Worm (Caenorhabditis elegans): ENCODE data around the gene timp-1.

The timp-1 gene

DNA sequence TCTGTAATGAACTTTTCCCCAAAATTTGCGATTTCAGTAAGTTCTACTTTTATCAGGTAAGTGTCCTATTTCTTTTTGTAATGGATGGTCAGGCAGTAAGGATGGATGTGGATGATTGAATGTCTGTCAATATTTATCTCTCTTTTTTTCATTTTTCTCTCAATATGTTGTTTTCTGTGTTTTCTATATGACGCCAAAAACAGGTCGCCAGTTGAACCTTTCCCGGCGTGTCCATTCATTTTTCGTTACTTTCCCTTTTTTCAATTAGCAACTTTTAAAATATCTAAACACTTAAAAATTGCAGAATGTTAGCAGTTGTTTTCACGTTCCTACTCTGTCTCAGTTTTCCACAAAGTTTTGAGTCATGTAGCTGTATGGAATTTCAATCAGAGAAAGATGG, at the start of gene timp-1:
Gene timp-1 (plus strand): TSS at position 305 of the 400 bp plus-strand sequence.
- TF ChIP-seq B0310.2 (tag; optimal IDR thresholded peaks at IDR 0.05) (no peak), tbx-11 (GFP tag; IDR thresholded peaks at IDR 0.05) (no peak), tra-4 (tag; optimal IDR thresholded peaks at IDR 0.05) (no peak), hnd-1 (tag; optimal IDR thresholded peaks at IDR 0.05) (no peak), pes-1 (GFP tag; IDR thresholded peaks at IDR 0.05) (no peak), hmbx-1 (tag; optimal IDR thresholded peaks at IDR 0.05) (no peak), scrt-1 (GFP tag; IDR thresholded peaks at IDR 0.05) (no peak), flt-1 (GFP tag; IDR thresholded peaks at IDR 0.05) (no peak), hmg-4 (GFP tag; optimal IDR thresholded peaks at IDR 0.05) (no peak), ets-7 (tag; optimal IDR thresholded peaks at IDR 0.05) (no peak), ceh-13 (GFP tag; optimal IDR thresholded peaks at IDR 0.05) (no peak), ceh-36 (tag; optimal IDR thresholded peaks at IDR 0.05) (no peak), ama-1 (optimal IDR thresholded peaks at IDR 0.05) (no peak), F13C5.2 (tag; optimal IDR thresholded peaks at IDR 0.05) (no peak), tbx-37 (GFP tag; conservative IDR thresholded peaks at IDR 0.05) (no peak), sea-1 (GFP tag; conservative IDR thresholded peaks at IDR 0.05) (no peak), aly-1 (tag; optimal IDR thresholded peaks at IDR 0.05) (no peak)

DNA sequence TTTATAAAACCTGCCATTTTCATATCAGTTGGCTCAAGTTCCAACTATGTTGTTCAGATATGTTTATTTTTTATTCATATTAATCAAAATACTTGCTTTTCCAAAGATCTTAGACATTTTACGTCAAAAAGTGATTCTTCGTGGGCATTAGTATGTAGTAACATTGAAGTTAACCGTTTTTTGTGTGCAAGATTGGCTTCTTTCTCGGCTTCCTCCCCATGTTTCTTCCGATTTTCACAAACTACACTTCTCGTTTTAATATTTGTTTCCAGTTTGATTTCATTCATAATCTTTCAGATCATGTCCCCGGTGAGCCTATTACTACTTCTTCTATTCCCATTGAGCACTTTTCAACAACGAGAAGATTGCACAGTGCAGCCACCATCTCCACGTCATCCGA, 49.6 kb upstream of the timp-1 start, which contains the start of gene sul-2:
Gene sul-2 (plus strand): TSS at position 301 of the 400 bp plus-strand sequence.
- TF ChIP-seq hnd-1 (tag; optimal IDR thresholded peaks at IDR 0.05): no peak
- no peak for TF ChIP-seq hmbx-1 (tag; optimal IDR thresholded peaks at IDR 0.05)
- TF ChIP-seq ets-7 (tag; optimal IDR thresholded peaks at IDR 0.05): no peak
- no peak for TF ChIP-seq F13C5.2 (tag; optimal IDR thresholded peaks at IDR 0.05)
- no peak for TF ChIP-seq B0310.2 (tag; optimal IDR thresholded peaks at IDR 0.05)
- TF ChIP-seq flt-1 (GFP tag; IDR thresholded peaks at IDR 0.05): no peak
- no peak for TF ChIP-seq sea-1 (GFP tag; conservative IDR thresholded peaks at IDR 0.05)

DNA sequence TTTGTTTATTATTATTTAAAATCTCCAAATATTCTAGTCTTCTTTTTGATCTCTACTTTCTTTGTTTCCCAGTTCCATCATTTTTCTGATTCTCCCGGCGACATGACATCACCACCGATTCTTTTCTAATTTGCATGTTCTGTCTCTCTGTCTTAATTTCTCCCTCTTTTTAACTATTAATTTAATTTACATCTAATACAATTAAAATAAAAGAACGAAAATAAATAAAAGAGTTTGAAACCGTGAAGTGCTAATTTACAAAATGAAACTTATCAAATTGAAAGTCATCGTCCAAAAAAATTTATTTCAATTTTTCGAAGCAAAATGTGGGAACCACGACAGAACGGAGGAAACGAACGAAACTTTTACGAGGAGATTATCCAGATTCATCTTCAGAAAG, 47.4 kb upstream of the timp-1 start, which contains the start of gene F20D6.6:
Gene F20D6.6 (plus strand): TSS at position 301 of the 400 bp plus-strand sequence.
- TF ChIP-seq hmbx-1 (tag; optimal IDR thresholded peaks at IDR 0.05) (no peak), pes-1 (GFP tag; IDR thresholded peaks at IDR 0.05) (no peak), ama-1 (optimal IDR thresholded peaks at IDR 0.05) (no peak), tbx-37 (GFP tag; conservative IDR thresholded peaks at IDR 0.05) (no peak), ets-7 (tag; optimal IDR thresholded peaks at IDR 0.05) (no peak), F13C5.2 (tag; optimal IDR thresholded peaks at IDR 0.05) (no peak), tbx-11 (GFP tag; IDR thresholded peaks at IDR 0.05) (no peak), hnd-1 (tag; optimal IDR thresholded peaks at IDR 0.05) (no peak), ceh-36 (tag; optimal IDR thresholded peaks at IDR 0.05) (no peak), scrt-1 (GFP tag; IDR thresholded peaks at IDR 0.05) (no peak), tra-4 (tag; optimal IDR thresholded peaks at IDR 0.05) (no peak), sea-1 (GFP tag; conservative IDR thresholded peaks at IDR 0.05) (no peak), aly-1 (tag; optimal IDR thresholded peaks at IDR 0.05) (no peak), flt-1 (GFP tag; IDR thresholded peaks at IDR 0.05) (no peak)

DNA sequence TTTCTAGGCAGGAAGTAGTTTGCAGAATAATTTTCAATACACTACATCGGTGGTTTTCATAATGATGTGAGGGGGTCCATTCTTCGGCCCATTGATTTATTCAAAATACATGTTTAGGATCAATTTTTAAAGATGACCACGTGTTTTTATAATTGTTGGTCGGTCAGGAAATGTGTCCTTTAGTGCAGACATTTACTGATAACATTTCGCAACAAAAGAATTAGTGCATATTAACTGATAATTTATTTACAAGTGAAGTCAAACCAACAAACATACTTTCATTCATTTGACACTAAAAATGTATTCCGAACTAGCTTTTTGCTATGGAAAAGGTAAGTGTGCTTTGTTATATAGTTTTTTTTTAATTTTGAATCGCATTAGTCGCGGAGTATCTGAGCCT, 45.3 kb upstream of the timp-1 start, which contains the start of gene F20D6.5:
Gene F20D6.5 (plus strand): TSS at position 259 of the 400 bp plus-strand sequence.
- no peak for TF ChIP-seq hmg-4 (GFP tag; optimal IDR thresholded peaks at IDR 0.05)
- no peak for TF ChIP-seq ets-7 (tag; optimal IDR thresholded peaks at IDR 0.05)
- TF ChIP-seq F13C5.2 (tag; optimal IDR thresholded peaks at IDR 0.05): no peak
- no peak for TF ChIP-seq sea-1 (GFP tag; conservative IDR thresholded peaks at IDR 0.05)
- TF ChIP-seq B0310.2 (tag; optimal IDR thresholded peaks at IDR 0.05): no peak
- TF ChIP-seq ceh-13 (GFP tag; optimal IDR thresholded peaks at IDR 0.05): no peak
- TF ChIP-seq scrt-1 (GFP tag; IDR thresholded peaks at IDR 0.05): no peak
- TF ChIP-seq pes-1 (GFP tag; IDR thresholded peaks at IDR 0.05): no peak
- no peak for TF ChIP-seq aly-1 (tag; optimal IDR thresholded peaks at IDR 0.05)

DNA sequence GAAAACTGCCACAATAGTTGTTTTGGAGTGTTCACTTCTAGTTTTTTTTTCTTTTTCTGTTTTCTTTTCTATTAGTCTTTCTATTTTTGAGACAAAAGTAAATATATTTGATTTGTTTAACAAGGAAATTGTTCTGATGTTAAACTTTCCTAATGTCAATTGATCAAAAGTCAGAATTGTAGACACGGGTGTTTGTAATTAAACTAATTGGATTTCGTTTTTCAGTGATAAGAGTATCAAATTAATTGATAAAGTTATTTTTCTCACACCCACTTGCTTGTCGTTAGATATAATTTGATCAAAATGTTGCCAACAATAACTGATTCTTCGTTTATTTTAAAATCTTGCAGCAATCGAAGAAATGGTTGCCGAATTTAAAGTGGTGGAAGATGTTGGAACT, 43.8 kb upstream of the timp-1 start:
- no peak for TF ChIP-seq pes-1 (GFP tag; IDR thresholded peaks at IDR 0.05)
- TF ChIP-seq hmg-4 (GFP tag; optimal IDR thresholded peaks at IDR 0.05): no peak
- TF ChIP-seq hmbx-1 (tag; optimal IDR thresholded peaks at IDR 0.05): no peak
- TF ChIP-seq ceh-36 (tag; optimal IDR thresholded peaks at IDR 0.05): no peak
- no peak for TF ChIP-seq flt-1 (GFP tag; IDR thresholded peaks at IDR 0.05)
- TF ChIP-seq aly-1 (tag; optimal IDR thresholded peaks at IDR 0.05): no peak
- TF ChIP-seq F13C5.2 (tag; optimal IDR thresholded peaks at IDR 0.05): no peak
- TF ChIP-seq ceh-13 (GFP tag; optimal IDR thresholded peaks at IDR 0.05): no peak
- no peak for TF ChIP-seq ets-7 (tag; optimal IDR thresholded peaks at IDR 0.05)

DNA sequence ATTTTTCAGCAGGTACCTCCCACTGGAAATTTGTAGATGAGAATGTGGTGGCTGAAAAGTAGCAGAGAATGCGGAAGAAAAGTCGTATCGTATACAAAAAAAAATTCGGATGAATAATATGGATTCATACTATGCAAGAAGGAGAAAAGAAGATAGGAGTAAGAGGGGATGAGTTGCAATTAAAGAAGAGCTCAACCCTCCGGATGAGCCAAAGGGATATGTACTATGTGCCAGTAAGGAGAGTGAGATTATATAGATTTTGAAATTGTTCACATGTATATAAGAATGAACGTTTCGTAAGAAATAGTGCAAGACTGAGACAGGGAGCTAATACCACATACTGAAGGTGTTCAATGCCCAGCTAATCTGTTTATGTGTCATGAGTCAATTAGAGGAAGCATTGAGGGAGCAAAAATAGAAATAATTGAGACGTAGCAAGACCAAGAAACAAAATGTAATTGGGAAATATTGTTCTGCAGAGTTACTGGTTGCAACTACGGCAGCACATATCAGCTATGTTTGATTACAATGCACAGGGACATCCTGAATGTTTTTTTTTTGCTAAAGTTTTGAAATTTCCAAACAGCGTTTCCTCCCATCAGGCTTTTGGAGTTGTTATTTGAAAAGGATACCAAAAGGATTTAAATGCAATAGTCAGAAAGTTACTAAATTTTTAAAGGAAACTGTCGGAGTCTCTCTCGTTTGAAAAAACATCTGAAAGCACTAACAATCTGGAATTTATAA, 38.6 kb upstream of the timp-1 start, which contains the start of gene F20D6.8:
Gene F20D6.8 (minus strand): TSS at position 51 of the 744 bp plus-strand sequence.
- TF ChIP-seq hnd-1 (tag; optimal IDR thresholded peaks at IDR 0.05): no peak
- TF ChIP-seq B0310.2 (tag; optimal IDR thresholded peaks at IDR 0.05): no peak
- no peak for TF ChIP-seq scrt-1 (GFP tag; IDR thresholded peaks at IDR 0.05)
- no peak for TF ChIP-seq tbx-11 (GFP tag; IDR thresholded peaks at IDR 0.05)
- no peak for TF ChIP-seq hmbx-1 (tag; optimal IDR thresholded peaks at IDR 0.05)
- TF ChIP-seq ets-7 (tag; optimal IDR thresholded peaks at IDR 0.05): no peak

DNA sequence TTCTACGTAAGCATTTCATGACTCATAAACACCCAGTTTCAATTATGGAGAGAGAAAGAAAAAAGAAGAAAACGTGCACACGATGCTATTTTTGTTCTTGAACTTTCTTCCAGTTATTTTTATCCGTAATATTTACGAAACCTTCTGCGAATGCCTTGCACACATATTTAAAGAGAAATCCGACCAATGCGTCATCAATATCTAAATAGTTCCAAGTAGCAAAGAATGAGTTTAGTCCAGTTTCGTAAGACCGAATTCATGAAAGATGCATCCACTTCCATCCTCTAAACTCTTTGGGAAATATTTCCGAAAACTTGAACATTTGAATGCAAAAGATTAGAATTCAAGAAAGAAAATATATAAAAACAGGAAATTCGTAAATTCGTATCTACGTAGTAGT, 37.9 kb upstream of the timp-1 start:
- TF ChIP-seq ama-1 (optimal IDR thresholded peaks at IDR 0.05) (no peak), flt-1 (GFP tag; IDR thresholded peaks at IDR 0.05) (no peak), ets-7 (tag; optimal IDR thresholded peaks at IDR 0.05) (no peak), scrt-1 (GFP tag; IDR thresholded peaks at IDR 0.05) (no peak), F13C5.2 (tag; optimal IDR thresholded peaks at IDR 0.05) (no peak), ceh-36 (tag; optimal IDR thresholded peaks at IDR 0.05) (no peak), B0310.2 (tag; optimal IDR thresholded peaks at IDR 0.05) (no peak), pes-1 (GFP tag; IDR thresholded peaks at IDR 0.05) (no peak)

DNA sequence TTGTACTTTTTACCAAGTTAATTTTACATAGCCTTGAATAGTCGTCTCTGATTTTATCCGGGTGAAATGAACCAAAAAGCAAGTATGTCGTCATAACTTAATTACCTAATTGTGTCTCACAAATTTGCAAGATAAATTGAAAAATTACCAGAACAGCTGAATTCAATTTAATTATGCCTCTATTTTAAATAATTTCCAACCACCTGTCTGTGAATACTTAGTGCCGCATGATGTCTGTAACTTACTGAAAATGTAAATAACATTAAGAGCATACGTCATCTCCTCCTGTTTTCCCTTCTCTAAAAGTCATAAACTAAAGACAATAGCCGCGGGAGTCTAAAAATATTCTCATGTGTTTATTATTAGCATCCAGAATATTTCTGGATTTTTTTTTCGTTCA, 36.7 kb upstream of the timp-1 start:
- TF ChIP-seq flt-1 (GFP tag; IDR thresholded peaks at IDR 0.05) (no peak), ceh-36 (tag; optimal IDR thresholded peaks at IDR 0.05) (no peak), tbx-11 (GFP tag; IDR thresholded peaks at IDR 0.05) (no peak), tbx-37 (GFP tag; conservative IDR thresholded peaks at IDR 0.05) (no peak), scrt-1 (GFP tag; IDR thresholded peaks at IDR 0.05) (no peak), F13C5.2 (tag; optimal IDR thresholded peaks at IDR 0.05) (no peak), ceh-13 (GFP tag; optimal IDR thresholded peaks at IDR 0.05) (no peak), hmbx-1 (tag; optimal IDR thresholded peaks at IDR 0.05) (no peak)
